Fruit fly (Drosophila melanogaster) whole organism: ENCODE data around the gene CG5070.

Source experiments
- CG8478 ChIP-seq: fragments of >200 bp; optimal IDR thresholded peaks from 2 replicates; lab custom pipeline; 2018; ENCODE audit warnings: inconsistent platforms
- Dll ChIP-seq: fragments of >200 bp; optimal IDR thresholded peaks from 2 replicates; lab custom pipeline; 2017
- EcR ChIP-seq, 2 experiments: fragments of >200 bp; optimal IDR thresholded peaks; 2 replicates each; lab custom pipeline; 2017; ENCODE audit warnings: missing biosample characterization in 2 of 2, missing genetic modification characterization in 2 of 2, missing genetic modification reagents in 2 of 2
- pan ChIP-seq: fragments of >200 bp; optimal IDR thresholded peaks from 2 replicates; lab custom pipeline; 2017
- psq ChIP-seq: fragments of >200 bp; optimal IDR thresholded peaks from 2 replicates; lab custom pipeline; 2017
- usp ChIP-seq: fragments of >200 bp; optimal IDR thresholded peaks from 2 replicates; lab custom pipeline; 2017; ENCODE audit warnings: missing biosample characterization, missing genetic modification characterization, mixed read lengths

Gene CG5070

DNA sequence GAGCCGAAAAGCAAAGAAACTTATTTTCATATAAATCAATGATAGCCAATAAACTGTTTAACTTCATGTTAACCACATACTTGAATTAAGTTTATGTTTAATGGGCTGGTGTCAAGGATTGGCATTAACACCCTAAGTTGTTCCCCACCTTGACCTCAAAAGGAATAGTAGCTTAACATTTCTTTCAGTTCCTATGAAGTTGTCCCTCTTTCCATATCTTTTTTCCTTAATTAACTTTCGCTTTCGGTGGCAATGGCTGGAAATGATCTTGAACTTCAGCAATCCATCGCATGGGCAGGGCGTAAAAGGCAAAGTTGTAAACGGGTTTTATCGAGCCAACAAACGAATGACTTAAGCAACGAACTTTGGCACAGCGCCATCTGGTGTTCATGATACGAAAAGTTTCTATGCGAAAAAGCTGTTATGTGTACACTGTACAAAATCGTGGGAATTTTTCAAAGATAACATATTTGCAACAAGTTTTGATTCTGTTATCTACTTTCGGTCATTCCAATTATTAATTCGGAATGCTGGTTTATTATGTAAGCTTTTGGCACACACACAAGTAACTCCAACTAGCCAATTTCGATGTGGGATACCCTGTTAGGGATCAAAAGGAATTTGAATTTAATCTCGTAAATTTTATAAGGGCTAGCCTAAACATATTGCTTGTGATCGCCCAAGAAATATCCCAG, 26.7 kb downstream of the CG5070 start:
- TF ChIP-seq pan (lab: Kevin White, UChicago) (no peak), Dll (no peak), psq (lab: Kevin White, UChicago) (no peak), CG8478 (lab: Kevin White, UChicago) (no peak), EcR (GFP tag; optimal IDR thresholded peaks at IDR 0.05; lab: Kevin White, UChicago) (no peak), usp (GFP tag; lab: Kevin White, UChicago) (no peak)

dm6 chrX:17230944-17231343, 28.0 kb downstream of the CG5070 start, which contains the start of gene CG10597:
Gene CG10597, minus strand, starts transcription at chrX:17231044.
- TF ChIP-seq EcR (GFP tag; optimal IDR thresholded peaks at IDR 0.05; lab: Kevin White, UChicago) (no peak), pan (lab: Kevin White, UChicago) (no peak)

dm6 chrX:17232642-17233041, 29.7 kb downstream of the CG5070 start, which contains the start of gene f:
Gene f, plus strand, starts transcription at chrX:17232942.
- TF ChIP-seq CG8478 (lab: Kevin White, UChicago): no peak
- TF ChIP-seq usp (GFP tag; lab: Kevin White, UChicago): no peak
- no peak for TF ChIP-seq psq (lab: Kevin White, UChicago)
- no peak for TF ChIP-seq Dll
- no peak for TF ChIP-seq pan (lab: Kevin White, UChicago)
- TF ChIP-seq EcR (GFP tag; optimal IDR thresholded peaks at IDR 0.05; lab: Kevin White, UChicago): no peak

- TF ChIP-seq Dll: no peak
- TF ChIP-seq psq (lab: Kevin White, UChicago): no peak
- no peak for TF ChIP-seq pan (lab: Kevin White, UChicago)
- no peak for TF ChIP-seq usp (GFP tag; lab: Kevin White, UChicago)
- no peak for TF ChIP-seq EcR (GFP tag; optimal IDR thresholded peaks at IDR 0.05; lab: Kevin White, UChicago)
- no peak for TF ChIP-seq CG8478 (lab: Kevin White, UChicago)
Measured at dm6 chrX:17236468-17236867, 33.6 kb downstream of the CG5070 start.

DNA sequence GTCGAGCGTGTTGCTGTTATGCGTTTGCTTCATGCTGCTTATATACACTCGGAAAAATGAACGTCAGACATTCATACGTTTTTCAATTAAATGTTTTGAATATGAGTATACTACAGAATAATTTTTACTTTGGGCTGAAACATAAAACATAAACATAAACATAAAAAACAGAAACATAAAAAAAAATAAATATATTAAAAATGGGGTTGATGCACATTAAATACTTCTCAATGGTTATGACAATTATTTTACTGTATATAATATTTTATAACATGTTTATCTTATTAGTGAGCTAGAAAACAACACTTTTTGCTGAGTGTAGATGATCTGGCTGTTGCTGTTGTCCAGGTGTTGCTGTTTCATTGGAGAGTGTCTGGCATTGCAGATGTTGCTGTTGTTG, 34.5 kb downstream of the CG5070 start:
- TF ChIP-seq Dll (no peak), CG8478 (lab: Kevin White, UChicago) (no peak), psq (lab: Kevin White, UChicago) (no peak), pan (lab: Kevin White, UChicago) (no peak), EcR (GFP tag; optimal IDR thresholded peaks at IDR 0.05; lab: Kevin White, UChicago) (no peak), usp (GFP tag; lab: Kevin White, UChicago) (no peak)

DNA sequence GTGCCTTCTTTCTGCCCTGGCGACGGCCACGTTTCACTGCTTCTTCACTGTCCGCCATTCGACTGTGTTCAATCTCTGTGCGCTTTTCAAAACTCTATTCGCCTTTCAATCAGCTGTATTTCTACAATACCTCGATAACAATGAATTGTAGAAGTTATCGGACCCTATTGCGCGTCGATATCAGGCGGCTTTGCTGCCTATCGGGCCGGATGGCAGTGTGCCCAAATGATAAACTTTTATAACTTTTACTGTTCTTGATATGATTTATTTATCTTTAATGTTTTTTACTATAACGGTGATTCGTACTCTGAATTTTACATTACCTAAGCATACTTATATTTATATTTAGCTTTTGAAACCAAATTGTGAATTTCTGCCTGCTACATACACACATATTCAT, 41.9 kb downstream of the CG5070 start, which contains the start of gene CG8915:
CG8915 (minus strand) TSS at position 148 of the 400 bp plus-strand sequence.
- TF ChIP-seq EcR (GFP tag; optimal IDR thresholded peaks at IDR 0.05; lab: Kevin White, UChicago): no peak
- no peak for TF ChIP-seq psq (lab: Kevin White, UChicago)
- no peak for TF ChIP-seq Dll
- TF ChIP-seq usp (GFP tag; lab: Kevin White, UChicago): no peak
- no peak for TF ChIP-seq CG8478 (lab: Kevin White, UChicago)
- no peak for TF ChIP-seq pan (lab: Kevin White, UChicago)

- no peak for TF ChIP-seq usp (GFP tag; lab: Kevin White, UChicago)
- no peak for TF ChIP-seq EcR (GFP tag; optimal IDR thresholded peaks at IDR 0.05; lab: Kevin White, UChicago)
Measured at dm6 chrX:17246916-17247315, 44.0 kb downstream of the CG5070 start, which contains the start of gene CG42854. Gene CG42854, minus strand, starts transcription at chrX:17247016.

dm6 chrX:17249326-17249725, 46.4 kb downstream of the CG5070 start, which contains the start of gene CG8675:
Gene CG8675, minus strand, starts transcription at chrX:17249502.
- TF ChIP-seq CG8478 (lab: Kevin White, UChicago) (no peak), usp (GFP tag; lab: Kevin White, UChicago) (no peak), Dll (no peak), psq (lab: Kevin White, UChicago) (no peak), pan (lab: Kevin White, UChicago) (no peak), EcR (GFP tag; optimal IDR thresholded peaks at IDR 0.05; lab: Kevin White, UChicago) (no peak)
